Worm (Caenorhabditis elegans): ENCODE results near the gene eat-20.

The eat-20 gene

ce11 chrX:15567986-15568940 is 58.5 kb downstream of the eat-20 start, which contains the start of gene dyn-1:
TSS of gene dyn-1 (plus strand) at chrX:15568890.
- TF ChIP-seq ceh-36 (tag; optimal IDR thresholded peaks at IDR 0.05) (no peak), B0310.2 (tag; optimal IDR thresholded peaks at IDR 0.05) (peak; percentile 8), ets-7 (tag; optimal IDR thresholded peaks at IDR 0.05) (no peak), aly-1 (tag; optimal IDR thresholded peaks at IDR 0.05) (peak; percentile 3), hmg-4 (GFP tag; optimal IDR thresholded peaks at IDR 0.05) (peak; percentile 50), F13C5.2 (tag; optimal IDR thresholded peaks at IDR 0.05) (no peak), tbx-37 (GFP tag; conservative IDR thresholded peaks at IDR 0.05) (no peak), scrt-1 (GFP tag; IDR thresholded peaks at IDR 0.05) (no peak), ceh-13 (GFP tag; optimal IDR thresholded peaks at IDR 0.05) (no peak)

DNA sequence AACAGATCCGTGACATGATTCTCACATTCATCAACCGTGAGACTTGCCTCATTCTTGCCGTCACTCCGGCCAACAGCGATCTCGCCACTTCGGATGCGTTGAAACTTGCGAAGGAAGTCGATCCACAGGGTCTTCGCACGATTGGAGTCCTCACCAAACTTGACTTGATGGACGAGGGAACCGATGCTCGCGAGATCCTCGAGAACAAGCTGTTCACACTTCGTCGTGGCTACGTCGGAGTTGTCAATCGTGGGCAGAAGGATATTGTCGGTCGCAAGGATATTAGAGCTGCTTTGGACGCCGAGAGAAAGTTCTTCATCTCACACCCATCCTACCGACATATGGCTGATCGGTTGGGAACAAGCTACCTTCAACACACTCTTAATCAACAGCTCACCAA is 59.8 kb downstream of the eat-20 start:
- no peak for TF ChIP-seq ceh-36 (tag; optimal IDR thresholded peaks at IDR 0.05)
- TF ChIP-seq flt-1 (GFP tag; IDR thresholded peaks at IDR 0.05), result no peak
- TF ChIP-seq hmg-4 (GFP tag; optimal IDR thresholded peaks at IDR 0.05), result no peak
- no peak for TF ChIP-seq B0310.2 (tag; optimal IDR thresholded peaks at IDR 0.05)
- no peak for TF ChIP-seq tbx-37 (GFP tag; conservative IDR thresholded peaks at IDR 0.05)

DNA sequence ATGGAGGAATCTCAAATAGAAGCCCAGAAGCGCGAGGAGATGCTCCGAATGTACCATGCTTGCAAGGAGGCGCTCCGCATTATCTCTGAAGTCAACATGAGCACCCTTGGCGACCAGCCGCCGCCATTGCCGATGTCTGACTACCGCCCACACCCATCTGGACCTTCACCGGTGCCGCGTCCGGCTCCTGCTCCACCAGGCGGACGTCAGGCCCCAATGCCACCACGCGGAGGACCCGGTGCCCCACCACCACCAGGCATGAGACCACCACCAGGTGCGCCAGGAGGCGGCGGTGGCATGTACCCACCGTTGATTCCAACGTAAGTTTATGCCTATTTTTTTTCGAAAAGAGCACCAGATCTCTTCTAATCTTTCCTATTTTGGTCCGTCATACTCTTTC is 62.2 kb downstream of the eat-20 start:
- no peak for TF ChIP-seq sea-1 (GFP tag; conservative IDR thresholded peaks at IDR 0.05)
- TF ChIP-seq B0310.2 (tag; optimal IDR thresholded peaks at IDR 0.05), result no peak
- peak; percentile 5 for TF ChIP-seq aly-1 (tag; optimal IDR thresholded peaks at IDR 0.05)
